Fruit fly (Drosophila melanogaster) whole organism, prepupa: ENCODE measurements around the gene MED14.

ENCODE experiments used
- Blimp-1 ChIP-seq: fragments of 200-800 bp; sonication (Bioruptor generic); optimal IDR thresholded peaks from 3 replicates; lab custom pipeline; 2017; ENCODE audit warnings: missing biosample characterization, missing genetic modification characterization, mild to moderate bottlenecking, moderate library complexity, missing genetic modification reagents
- CG10631 ChIP-seq: fragments of 200-800 bp; sonication (Bioruptor generic); optimal IDR thresholded peaks from 2 replicates; lab custom pipeline; 2016; ENCODE audit warnings: missing biosample characterization, missing genetic modification characterization
- CG10669 ChIP-seq: fragments of 200-800 bp; sonication (Bioruptor generic); optimal IDR thresholded peaks from 3 replicates; lab custom pipeline; 2018; ENCODE audit warnings: missing biosample characterization, mild to moderate bottlenecking, missing genetic modification characterization, moderate library complexity
- CG11294 ChIP-seq: fragments of 200-800 bp; sonication (Bioruptor generic); IDR thresholded peaks from 2 replicates; pipeline ENCODE4 v1.3.6; 2022; ENCODE audit warnings: missing biosample characterization, missing genetic modification characterization
- CG11762 ChIP-seq: fragments of 200-800 bp; sonication (Bioruptor generic); optimal IDR thresholded peaks from 3 replicates; lab custom pipeline; 2016; ENCODE audit warnings: missing biosample characterization, missing genetic modification characterization; ENCODE audit not compliant: insufficient read depth
- CG3032 ChIP-seq: fragments of 200-800 bp; optimal IDR thresholded peaks from 2 replicates; lab custom pipeline; 2019; ENCODE audit warnings: missing biosample characterization, mild to moderate bottlenecking, missing genetic modification characterization, moderate library complexity
- CG31627 ChIP-seq: fragments of 200-800 bp; sonication (Bioruptor generic); optimal IDR thresholded peaks from 3 replicates; lab custom pipeline; 2016; ENCODE audit warnings: missing biosample characterization, missing genetic modification characterization
- CG34406 ChIP-seq: fragments of 200-800 bp; sonication (Bioruptor generic); optimal IDR thresholded peaks from 3 replicates; lab custom pipeline; 2016; ENCODE audit warnings: missing biosample characterization, missing genetic modification characterization
- CG3919 ChIP-seq: fragments of 200-800 bp; sonication (Bioruptor generic); optimal IDR thresholded peaks from 3 replicates; lab custom pipeline; 2016; ENCODE audit warnings: missing biosample characterization, missing genetic modification characterization
- CG6163 ChIP-seq: fragments of 200-800 bp; sonication (Bioruptor generic); IDR thresholded peaks from 3 replicates; pipeline ENCODE4 v1.3.6; 2022; ENCODE audit warnings: missing biosample characterization, missing genetic modification characterization
- CG6276 ChIP-seq: fragments of 200-800 bp; sonication (Bioruptor generic); optimal IDR thresholded peaks from 2 replicates; lab custom pipeline; 2017; ENCODE audit warnings: missing biosample characterization, mild to moderate bottlenecking, missing genetic modification characterization
- CG6792 ChIP-seq: fragments of 200-800 bp; sonication (Bioruptor generic); optimal IDR thresholded peaks from 3 replicates; lab custom pipeline; 2016; ENCODE audit warnings: missing biosample characterization, missing genetic modification characterization
- CG6808 ChIP-seq: fragments of 200-800 bp; sonication (Bioruptor generic); optimal IDR thresholded peaks from 3 replicates; lab custom pipeline; 2017; ENCODE audit warnings: missing biosample characterization, missing genetic modification characterization, mild to moderate bottlenecking, moderate library complexity, missing genetic modification reagents
- CG6854 ChIP-seq: fragments of 200-800 bp; sonication (Bioruptor generic); optimal IDR thresholded peaks from 2 replicates; lab custom pipeline; 2017; ENCODE audit warnings: missing biosample characterization, mild to moderate bottlenecking, missing genetic modification characterization
- CG8119 ChIP-seq: fragments of 200-800 bp; sonication (Bioruptor generic); IDR thresholded peaks from 3 replicates; pipeline ENCODE4 v1.3.6; 2022; ENCODE audit warnings: missing biosample characterization, missing genetic modification characterization
- CG8319 ChIP-seq: fragments of 200-800 bp; sonication (Bioruptor generic); optimal IDR thresholded peaks from 3 replicates; lab custom pipeline; 2016; ENCODE audit warnings: missing biosample characterization, missing genetic modification characterization
- CG8632 ChIP-seq: fragments of 200-800 bp; sonication (Bioruptor generic); optimal IDR thresholded peaks from 3 replicates; lab custom pipeline; 2016; ENCODE audit warnings: missing biosample characterization, missing genetic modification characterization
- CG9139 ChIP-seq: fragments of 200-800 bp; sonication (Bioruptor generic); optimal IDR thresholded peaks from 3 replicates; lab custom pipeline; 2017; ENCODE audit warnings: missing biosample characterization, mild to moderate bottlenecking, missing genetic modification characterization
- Eip75B ChIP-seq: fragments of 200-800 bp; sonication (Bioruptor generic); optimal IDR thresholded peaks from 3 replicates; lab custom pipeline; 2016; ENCODE audit warnings: missing biosample characterization, missing genetic modification characterization
- Eip78C ChIP-seq: fragments of 200-800 bp; sonication (Bioruptor generic); peaks from one replicate; lab custom pipeline; 2016; ENCODE audit warnings: missing biosample characterization, missing genetic modification characterization
- Eip93F ChIP-seq: fragments of 200-800 bp; sonication (Bioruptor generic); optimal IDR thresholded peaks from 2 replicates; lab custom pipeline; 2016; ENCODE audit warnings: missing biosample characterization, mild to moderate bottlenecking, missing genetic modification characterization
- Ets21C ChIP-seq: fragments of 200-800 bp; sonication (Bioruptor generic); optimal IDR thresholded peaks from 3 replicates; lab custom pipeline; 2016; ENCODE audit warnings: missing biosample characterization, missing genetic modification characterization
- Ets96B ChIP-seq: fragments of 200-800 bp; optimal IDR thresholded peaks from 2 replicates; lab custom pipeline; 2019; ENCODE audit warnings: missing biosample characterization, mild to moderate bottlenecking, missing genetic modification characterization, moderate library complexity
- Hr38 ChIP-seq: sonication (Bioruptor generic); optimal IDR thresholded peaks from 2 replicates; lab custom pipeline; 2016; ENCODE audit warnings: missing biosample characterization, missing genetic modification characterization
- Hr39 ChIP-seq: fragments of 200-800 bp; sonication (Bioruptor generic); optimal IDR thresholded peaks from 2 replicates; lab custom pipeline; 2016; ENCODE audit warnings: missing biosample characterization, missing genetic modification characterization
- Lpt ChIP-seq: fragments of 200-800 bp; sonication (Bioruptor generic); optimal IDR thresholded peaks from 3 replicates; lab custom pipeline; 2016; ENCODE audit warnings: missing biosample characterization, missing genetic modification characterization
- Met ChIP-seq: fragments of 200-800 bp; sonication (Bioruptor generic); optimal IDR thresholded peaks from 3 replicates; lab custom pipeline; 2016; ENCODE audit warnings: missing biosample characterization, missing genetic modification characterization
- OdsH ChIP-seq: fragments of 200-800 bp; sonication (Bioruptor generic); optimal IDR thresholded peaks from 3 replicates; lab custom pipeline; 2016; ENCODE audit warnings: missing biosample characterization, missing genetic modification characterization
- Smox ChIP-seq: fragments of 200-800 bp; sonication (Bioruptor generic); optimal IDR thresholded peaks from 3 replicates; lab custom pipeline; 2016; ENCODE audit warnings: missing biosample characterization, missing genetic modification characterization
- Sox102F ChIP-seq: fragments of 200-800 bp; sonication (Bioruptor generic); optimal IDR thresholded peaks from 2 replicates; lab custom pipeline; 2016; ENCODE audit warnings: missing biosample characterization, mild to moderate bottlenecking, missing genetic modification characterization
- Sox14 ChIP-seq: fragments of 200-800 bp; sonication (Bioruptor generic); optimal IDR thresholded peaks from 3 replicates; lab custom pipeline; 2016; ENCODE audit warnings: missing biosample characterization, missing genetic modification characterization
- Sox15 ChIP-seq: fragments of 200-800 bp; sonication (Bioruptor generic); optimal IDR thresholded peaks from 3 replicates; lab custom pipeline; 2016; ENCODE audit warnings: missing biosample characterization, missing genetic modification characterization
- achi ChIP-seq: fragments of 200-800 bp; sonication (Bioruptor generic); optimal IDR thresholded peaks from 3 replicates; lab custom pipeline; 2016; ENCODE audit warnings: missing biosample characterization, missing genetic modification characterization
- cyc ChIP-seq: fragments of 200-800 bp; sonication (Bioruptor generic); optimal IDR thresholded peaks from 3 replicates; lab custom pipeline; 2016; ENCODE audit warnings: missing biosample characterization, missing genetic modification characterization
- dac ChIP-seq: fragments of 200-800 bp; sonication (Bioruptor generic); optimal IDR thresholded peaks from 2 replicates; lab custom pipeline; 2017; ENCODE audit warnings: missing biosample characterization, mild to moderate bottlenecking, missing genetic modification characterization
- eg ChIP-seq: fragments of 200-800 bp; sonication (Bioruptor generic); IDR thresholded peaks from 3 replicates; pipeline ENCODE4 v1.3.6; 2022; ENCODE audit warnings: missing biosample characterization, missing genetic modification characterization
- fd59A ChIP-seq: fragments of 200-800 bp; sonication (Bioruptor generic); optimal IDR thresholded peaks from 2 replicates; lab custom pipeline; 2017; ENCODE audit warnings: missing biosample characterization, mild to moderate bottlenecking, missing genetic modification characterization, missing genetic modification reagents
- fd85E ChIP-seq: fragments of 200-800 bp; sonication (Bioruptor generic); optimal IDR thresholded peaks from 3 replicates; lab custom pipeline; 2016; ENCODE audit warnings: missing biosample characterization, missing genetic modification characterization
- fkh ChIP-seq: fragments of 200-800 bp; sonication (Bioruptor generic); optimal IDR thresholded peaks from 3 replicates; lab custom pipeline; 2017; ENCODE audit warnings: missing biosample characterization, mild to moderate bottlenecking, missing genetic modification characterization, moderate library complexity
- lz ChIP-seq: fragments of 200-800 bp; sonication (Bioruptor generic); optimal IDR thresholded peaks from 3 replicates; lab custom pipeline; 2016; ENCODE audit warnings: missing biosample characterization, missing genetic modification characterization
- net ChIP-seq: fragments of 200-800 bp; sonication (Bioruptor generic); optimal IDR thresholded peaks from 3 replicates; lab custom pipeline; 2016; ENCODE audit warnings: missing biosample characterization, missing genetic modification characterization
- salr ChIP-seq, 2 experiments: fragments of 200-800 bp; sonication (Bioruptor generic); optimal IDR thresholded peaks; 3 replicates each; lab custom pipeline; 2016 to 2018; ENCODE audit warnings: missing biosample characterization in 2 of 2, missing genetic modification characterization in 2 of 2, mild to moderate bottlenecking in 1 of 2
- spab ChIP-seq: fragments of 200-800 bp; sonication (Bioruptor generic); optimal IDR thresholded peaks from 2 replicates; lab custom pipeline; 2017; ENCODE audit warnings: missing biosample characterization, mild to moderate bottlenecking, missing genetic modification characterization, missing genetic modification reagents
- ss ChIP-seq, 2 experiments: fragments of 200-800 bp; sonication (Bioruptor generic); optimal IDR thresholded peaks; 2 replicates in 1 of 2; 3 replicates in 1 of 2; lab custom pipeline; 2017 to 2018; ENCODE audit warnings: mild to moderate bottlenecking in 2 of 2, missing biosample characterization in 2 of 2, missing genetic modification characterization in 2 of 2, moderate library complexity in 1 of 2
- svp ChIP-seq: fragments of 200-800 bp; sonication (Bioruptor generic); peaks from one replicate; lab custom pipeline; 2016; ENCODE audit warnings: missing biosample characterization, missing genetic modification characterization
- vri ChIP-seq: fragments of 200-800 bp; sonication (Bioruptor generic); optimal IDR thresholded peaks from 3 replicates; lab custom pipeline; 2016; ENCODE audit warnings: missing biosample characterization, mild to moderate bottlenecking, missing genetic modification characterization

The MED14 gene

dm6 chr3L:593102-593501 is at the start of gene MED14:
Gene MED14, plus strand, starts transcription at chr3L:593246.
- TF ChIP-seq CG34406 (GFP tag; lab: Kevin White, UChicago) (no peak), CG6854 (GFP tag; lab: Kevin White, UChicago) (peak; percentile 46)

- TF ChIP-seq Eip78C (GFP tag; lab: Kevin White, UChicago), result peak; percentile 65
- TF ChIP-seq Smox (GFP tag; lab: Kevin White, UChicago), result no peak
- peak; percentile 34 for TF ChIP-seq CG9139 (GFP tag; lab: Kevin White, UChicago)
These were observed 48.8 kb upstream of the MED14 start for dm6 chr3L:544203-544602.

DNA sequence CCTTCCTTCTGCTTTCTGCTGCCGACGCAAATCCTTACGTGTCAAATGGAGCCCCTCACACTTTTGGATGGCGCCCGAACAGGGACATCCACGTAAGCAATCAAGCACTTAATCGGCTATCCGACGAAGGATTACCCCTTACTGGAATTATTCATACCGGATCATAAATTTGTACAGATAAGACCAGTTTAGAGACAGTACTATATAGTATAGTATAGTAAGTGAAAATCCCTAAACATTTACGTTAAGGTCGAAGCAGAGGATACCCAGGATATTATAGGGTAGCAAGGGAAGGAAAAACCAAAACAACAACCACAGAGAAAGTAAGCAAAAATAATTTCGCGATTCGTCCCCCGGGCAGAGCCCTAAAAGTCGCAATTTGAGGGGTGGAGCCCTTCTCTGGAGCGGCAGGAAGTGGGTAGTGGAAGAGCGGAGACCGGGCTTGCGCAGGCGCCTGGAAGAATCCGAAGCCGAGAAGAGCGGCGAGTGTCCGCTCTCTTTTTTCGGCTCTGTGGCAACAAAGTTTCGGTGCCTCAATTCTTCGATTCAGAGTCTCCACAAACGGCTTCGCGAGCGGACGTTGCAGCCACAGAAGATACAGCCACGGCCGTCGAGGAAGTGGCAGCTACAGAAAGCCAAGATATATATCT is 47.4 kb upstream of the MED14 start:
- peak; percentile 88 for TF ChIP-seq CG6163
- TF ChIP-seq net (GFP tag; lab: Kevin White, UChicago), result peak; percentile 80
- peak; percentile 66 for TF ChIP-seq CG11762 (GFP tag; lab: Kevin White, UChicago)
- peak; percentile 85 for TF ChIP-seq Eip75B (GFP tag; lab: Kevin White, UChicago)
- peak; percentile 47 for TF ChIP-seq dac (GFP tag; lab: Kevin White, UChicago)
- TF ChIP-seq CG6792, result peak; percentile 86
- peak; percentile 89 for TF ChIP-seq Ets21C (GFP tag; lab: Kevin White, UChicago)
- TF ChIP-seq Lpt (GFP tag; lab: Kevin White, UChicago), result peak; percentile 59
- peak; percentile 78 for TF ChIP-seq CG8119 (GFP tag; lab: Robert Waterston, UW)
- peak; percentile 93 for TF ChIP-seq CG31627
- peak; percentile 62 to 63 for TF ChIP-seq salr (GFP tag; optimal IDR thresholded peaks at IDR 0.05; lab: Kevin White, UChicago)
- TF ChIP-seq CG9139 (GFP tag; lab: Kevin White, UChicago), result peak; percentile 56
- peak; percentile 93 for TF ChIP-seq Sox102F
- peak; percentile 81 for TF ChIP-seq Sox15 (GFP tag; lab: Kevin White, UChicago)
- peak; percentile 68 for TF ChIP-seq spab (GFP tag; lab: Kevin White, UChicago)
- TF ChIP-seq achi, result peak; percentile 84
- TF ChIP-seq CG3919 (GFP tag; lab: Kevin White, UChicago), result peak; percentile 87
- TF ChIP-seq fd59A (GFP tag; lab: Kevin White, UChicago), result peak; percentile 70
- TF ChIP-seq CG6854 (GFP tag; lab: Kevin White, UChicago), result peak; percentile 81
- TF ChIP-seq CG3032 (tag; lab: Kevin White, UChicago), result peak; percentile 77
- peak; percentile 75 for TF ChIP-seq Blimp-1 (GFP tag; lab: Kevin White, UChicago)
- peak; percentile 64 for TF ChIP-seq CG6276 (GFP tag; lab: Kevin White, UChicago)
- peak; percentile 92 for TF ChIP-seq lz
- peak; percentile 25 to 83 for TF ChIP-seq ss (GFP tag; optimal IDR thresholded peaks at IDR 0.05; lab: Kevin White, UChicago)
- peak; percentile 81 for TF ChIP-seq Ets96B (tag; lab: Kevin White, UChicago)
- peak; percentile 91 for TF ChIP-seq Sox14 (GFP tag; lab: Kevin White, UChicago)
- TF ChIP-seq Hr39 (GFP tag; lab: Kevin White, UChicago), result peak; percentile 95
- TF ChIP-seq cyc (GFP tag; lab: Kevin White, UChicago), result peak; percentile 93
- no peak for TF ChIP-seq fkh (GFP tag; lab: Kevin White, UChicago)
- peak; percentile 78 for TF ChIP-seq CG10631 (GFP tag; lab: Kevin White, UChicago)
- peak; percentile 88 for TF ChIP-seq OdsH (GFP tag; lab: Kevin White, UChicago)
- peak; percentile 82 for TF ChIP-seq CG8632 (GFP tag; lab: Kevin White, UChicago)
- peak; percentile 47 for TF ChIP-seq fd85E
- TF ChIP-seq Eip93F (GFP tag; lab: Kevin White, UChicago), result peak; percentile 81
- peak; percentile 78 for TF ChIP-seq CG6808 (GFP tag; lab: Kevin White, UChicago)
- TF ChIP-seq svp (GFP tag; lab: Kevin White, UChicago), result peak; percentile 97
- TF ChIP-seq CG11294 (GFP tag; lab: Robert Waterston, UW), result peak; percentile 83
- peak; percentile 83 for TF ChIP-seq CG34406 (GFP tag; lab: Kevin White, UChicago)
- TF ChIP-seq vri (GFP tag; lab: Kevin White, UChicago), result peak; percentile 81
- no peak for TF ChIP-seq Hr38 (GFP tag; lab: Kevin White, UChicago)
- peak; percentile 77 for TF ChIP-seq CG10669 (GFP tag; lab: Kevin White, UChicago)
- TF ChIP-seq CG8319, result peak; percentile 66
- peak; percentile 94 for TF ChIP-seq Eip78C (GFP tag; lab: Kevin White, UChicago)
- TF ChIP-seq Met (GFP tag; lab: Kevin White, UChicago), result peak; percentile 93
- TF ChIP-seq eg, result peak; percentile 82
